Worm (Caenorhabditis elegans): Measurements from ENCODE around the gene ucr-2.2.

Gene ucr-2.2

ce11 chrX:15148831-15149230, 24.9 kb upstream of the ucr-2.2 start:
- no peak for TF ChIP-seq unc-62 (GFP tag; optimal IDR thresholded peaks at IDR 0.05)
- TF ChIP-seq sma-9 (GFP tag; optimal IDR thresholded peaks at IDR 0.05): no peak
- no peak for TF ChIP-seq sma-9 (tag; optimal IDR thresholded peaks at IDR 0.05)
- peak; percentile 58 for TF ChIP-seq mab-5 (tag; optimal IDR thresholded peaks at IDR 0.05)
- TF ChIP-seq nhr-129 (tag; optimal IDR thresholded peaks at IDR 0.05): no peak

DNA sequence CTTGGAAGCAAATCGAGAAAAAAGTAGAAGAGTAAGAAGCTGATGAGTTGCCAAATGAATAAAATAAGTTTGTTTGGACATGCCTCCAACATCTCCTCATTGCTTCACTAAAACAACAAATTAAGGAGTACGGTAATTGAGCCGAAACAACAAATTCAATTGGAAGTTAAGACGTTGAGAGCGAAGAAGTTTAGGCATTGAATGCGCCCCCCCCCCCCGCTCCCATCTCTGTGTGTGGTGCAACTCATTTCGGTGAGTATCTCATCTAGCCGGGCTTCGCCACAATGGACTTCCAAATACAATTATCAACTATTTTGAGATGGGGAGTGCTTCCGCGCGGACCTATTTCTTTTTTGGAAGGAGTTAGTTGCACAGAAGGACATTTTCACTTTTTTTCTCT, 18.6 kb upstream of the ucr-2.2 start:
- TF ChIP-seq fos-1 (tag; optimal IDR thresholded peaks at IDR 0.05) (no peak), nhr-237 (tag; optimal IDR thresholded peaks at IDR 0.05) (no peak), alr-1 (tag; optimal IDR thresholded peaks at IDR 0.05) (no peak), elt-3 (tag; optimal IDR thresholded peaks at IDR 0.05) (no peak), R02D3.7 (tag; optimal IDR thresholded peaks at IDR 0.05) (no peak), zag-1 (tag; optimal IDR thresholded peaks at IDR 0.05) (no peak), lin-13 (GFP tag; optimal IDR thresholded peaks at IDR 0.05) (no peak), ztf-11 (tag; optimal IDR thresholded peaks at IDR 0.05) (no peak), sem-4 (tag; optimal IDR thresholded peaks at IDR 0.05) (no peak), dmd-4 (tag; optimal IDR thresholded peaks at IDR 0.05) (no peak), ama-1 (optimal IDR thresholded peaks at IDR 0.05) (no peak), nhr-21 (tag; optimal IDR thresholded peaks at IDR 0.05) (no peak), sma-3 (GFP tag; optimal IDR thresholded peaks at IDR 0.05) (no peak), unc-39 (tag; optimal IDR thresholded peaks at IDR 0.05) (no peak), ZK546.5 (tag; optimal IDR thresholded peaks at IDR 0.05) (no peak), nhr-11 (tag; optimal IDR thresholded peaks at IDR 0.05) (no peak), nhr-23 (tag; optimal IDR thresholded peaks at IDR 0.05) (no peak), snpc-4 (tag; optimal IDR thresholded peaks at IDR 0.05) (no peak), gmeb-1 (tag; optimal IDR thresholded peaks at IDR 0.05) (no peak)

DNA sequence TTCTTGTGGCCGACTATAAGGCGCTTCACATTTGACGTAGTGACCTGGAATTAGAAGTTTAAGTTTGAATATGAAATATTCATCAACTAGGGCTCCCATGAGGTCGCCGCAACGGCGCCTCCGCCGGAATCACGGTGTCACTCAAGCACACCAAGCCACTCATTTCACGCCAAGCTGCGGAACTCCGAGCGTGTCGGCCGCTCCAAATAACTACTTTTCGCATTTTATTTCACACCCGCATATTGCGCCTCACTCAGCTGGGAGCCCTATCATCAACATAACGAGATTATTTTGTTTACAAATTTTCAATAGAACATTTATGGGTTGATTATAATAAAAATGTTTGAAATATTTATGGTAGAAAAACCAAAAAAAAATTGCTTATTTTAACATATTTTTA, 15.8 kb upstream of the ucr-2.2 start:
- no peak for TF ChIP-seq nhr-21 (tag; optimal IDR thresholded peaks at IDR 0.05)
- TF ChIP-seq zag-1 (tag; optimal IDR thresholded peaks at IDR 0.05): no peak
- TF ChIP-seq F13H6.1 (tag; optimal IDR thresholded peaks at IDR 0.05): no peak
- no peak for TF ChIP-seq ama-1 (optimal IDR thresholded peaks at IDR 0.05)
- TF ChIP-seq mab-5 (tag; optimal IDR thresholded peaks at IDR 0.05): no peak
- no peak for TF ChIP-seq ztf-4 (tag; optimal IDR thresholded peaks at IDR 0.05)
- no peak for TF ChIP-seq ceh-82 (tag; optimal IDR thresholded peaks at IDR 0.05)
- TF ChIP-seq sem-4 (tag; optimal IDR thresholded peaks at IDR 0.05): no peak

- TF ChIP-seq F13H6.1 (tag; optimal IDR thresholded peaks at IDR 0.05): no peak
- no peak for TF ChIP-seq unc-55 (GFP tag; optimal IDR thresholded peaks at IDR 0.05)
- TF ChIP-seq nhr-21 (tag; optimal IDR thresholded peaks at IDR 0.05): peak; percentile 76
- no peak for TF ChIP-seq unc-62 (GFP tag; optimal IDR thresholded peaks at IDR 0.05)
- TF ChIP-seq nhr-25 (tag; optimal IDR thresholded peaks at IDR 0.05): peak; percentile 18
- TF ChIP-seq mab-5 (tag; optimal IDR thresholded peaks at IDR 0.05): no peak
- no peak for TF ChIP-seq nhr-23 (tag; optimal IDR thresholded peaks at IDR 0.05)
- peak; percentile 15 for TF ChIP-seq sma-9 (GFP tag; optimal IDR thresholded peaks at IDR 0.05)
- TF ChIP-seq sma-9 (tag; optimal IDR thresholded peaks at IDR 0.05): no peak
- peak; percentile 31 for TF ChIP-seq gmeb-1 (tag; optimal IDR thresholded peaks at IDR 0.05)
- peak in 1 of 2 experiments; percentile 8 for TF ChIP-seq lsy-2 (tag; optimal IDR thresholded peaks at IDR 0.05)
- no peak for TF ChIP-seq nhr-11 (tag; optimal IDR thresholded peaks at IDR 0.05)
Measured at ce11 chrX:15158699-15159312, 14.9 kb upstream of the ucr-2.2 start, which contains the start of gene C11G10.1. TSS of gene C11G10.1 (minus strand) at chrX:15158749.

ce11 chrX:15159362-15159761, 14.3 kb upstream of the ucr-2.2 start:
- no peak for TF ChIP-seq nhr-21 (tag; optimal IDR thresholded peaks at IDR 0.05)
- TF ChIP-seq snpc-4 (tag; optimal IDR thresholded peaks at IDR 0.05): peak; percentile 76

DNA sequence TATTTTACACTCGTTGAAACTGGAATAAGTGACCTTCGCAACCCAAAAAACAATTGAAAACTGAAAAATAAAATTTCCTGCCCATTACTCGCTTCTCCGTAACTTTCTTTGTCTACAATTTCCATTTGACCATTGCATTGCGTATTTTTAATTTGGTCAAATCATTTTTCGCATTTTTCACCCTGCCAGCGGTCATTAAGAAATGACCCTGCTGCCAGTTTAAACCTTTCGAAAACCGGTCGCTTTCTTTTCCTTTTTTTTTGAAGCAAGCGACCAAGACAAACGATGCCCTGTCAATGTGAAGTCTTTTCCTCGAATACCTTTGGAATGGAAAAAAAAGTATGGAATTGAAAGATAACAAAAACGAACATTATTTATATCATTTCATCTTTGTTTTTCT, 12.8 kb upstream of the ucr-2.2 start:
- TF ChIP-seq nhr-12 (tag; optimal IDR thresholded peaks at IDR 0.05) (no peak), nhr-25 (tag; optimal IDR thresholded peaks at IDR 0.05) (peak; percentile 70), lin-11 (tag; optimal IDR thresholded peaks at IDR 0.05) (no peak)

All from whole organism, L2 larva.